Worm (Caenorhabditis elegans) whole organism, late embryonic: ENCODE measurements around the gene col-169.

Experiments used
- dmd-4 ChIP-seq: sonication (generic microtip); optimal IDR thresholded peaks from 2 replicates; lab custom pipeline; 2016; ENCODE audit warnings: borderline replicate concordance, missing genetic modification characterization, missing compliant biosample characterization
- pqm-1 ChIP-seq: sonication (generic microtip); optimal IDR thresholded peaks from 2 replicates; lab custom pipeline; 2016; ENCODE audit warnings: missing genetic modification characterization, missing compliant biosample characterization
- tbx-2 ChIP-seq: sonication (generic microtip); optimal IDR thresholded peaks from 2 replicates; lab custom pipeline; 2016; ENCODE audit warnings: missing genetic modification characterization, missing compliant biosample characterization
- unc-3 ChIP-seq, 2 experiments: fragments of 200-800 bp in 1 of 2; sonication (Bioruptor generic) in 1 of 2; sonication (generic microtip) in 1 of 2; conservative IDR thresholded peaks in 1 of 2; optimal IDR thresholded peaks in 1 of 2; 2 replicates each; pipeline versions ENCODE4 v1.3.6 to Lab custom; 2016 to 2022; ENCODE audit warnings: missing compliant biosample characterization in 2 of 2, missing genetic modification characterization in 2 of 2, missing genetic modification reagents in 1 of 2

ce11 chrX:6374451-6374850, 45.5 kb downstream of the col-169 start, which contains the start of gene C03B1.1:
- TF ChIP-seq unc-3 (GFP tag; conservative IDR thresholded peaks at IDR 0.05; lab: Robert Waterston, UW) (no peak), unc-3 (tag; optimal IDR thresholded peaks at IDR 0.05; lab: Kevin White, UChicago) (no peak), dmd-4 (tag; lab: Kevin White, UChicago) (no peak), tbx-2 (tag; lab: Kevin White, UChicago) (no peak), pqm-1 (tag; lab: Kevin White, UChicago) (no peak)
